Fruit fly (Drosophila melanogaster) whole organism: ENCODE data around the gene CG5001.

Experiments
- Dll ChIP-seq: fragments of >200 bp; optimal IDR thresholded peaks from 2 replicates; lab custom pipeline; 2017
- EcR ChIP-seq, 2 experiments: fragments of >200 bp; optimal IDR thresholded peaks; 2 replicates each; lab custom pipeline; 2017; ENCODE audit warnings: missing biosample characterization in 2 of 2, missing genetic modification characterization in 2 of 2, missing genetic modification reagents in 2 of 2
- pan ChIP-seq: fragments of >200 bp; optimal IDR thresholded peaks from 2 replicates; lab custom pipeline; 2017
- psq ChIP-seq: fragments of >200 bp; optimal IDR thresholded peaks from 2 replicates; lab custom pipeline; 2017
- usp ChIP-seq: fragments of >200 bp; optimal IDR thresholded peaks from 2 replicates; lab custom pipeline; 2017; ENCODE audit warnings: missing biosample characterization, missing genetic modification characterization, mixed read lengths

DNA sequence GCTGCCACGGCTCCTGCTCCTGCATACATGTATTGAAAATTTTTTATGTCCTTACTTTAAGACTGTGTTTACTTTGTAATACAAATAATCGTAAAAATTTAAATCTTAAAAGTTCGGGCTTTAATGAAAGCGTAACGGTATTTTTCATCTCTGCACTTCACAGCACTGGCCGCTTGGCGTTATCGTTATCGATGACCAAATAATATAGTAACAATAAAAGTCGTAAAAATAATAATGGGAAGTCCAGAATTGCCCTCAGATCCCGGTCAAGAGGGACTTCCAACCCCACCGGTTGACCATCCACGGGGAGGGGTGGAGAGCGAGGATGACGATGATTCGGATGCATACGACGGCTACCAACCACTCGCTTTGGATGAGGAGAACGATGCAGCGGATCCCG is 19.2 kb upstream of the CG5001 start, which contains the start of gene CG14341:
- TF ChIP-seq pan (lab: Kevin White, UChicago) (no peak), psq (no peak), usp (no peak), EcR (GFP tag; optimal IDR thresholded peaks at IDR 0.05; lab: Kevin White, UChicago) (no peak), Dll (lab: Kevin White, UChicago) (no peak)
